Fruit fly (Drosophila melanogaster) whole organism, embryonic: Measurements from ENCODE around the gene CG8369.

Source experiments
- ATbp ChIP-seq: fragments of 200-800 bp; sonication (Bioruptor generic); optimal IDR thresholded peaks from 2 replicates; lab custom pipeline; 2017; ENCODE audit warnings: missing biosample characterization, mild to moderate bottlenecking, missing genetic modification characterization, missing genetic modification reagents
- Bdp1 ChIP-seq: fragments of 200-800 bp; sonication (Bioruptor generic); optimal IDR thresholded peaks from 3 replicates; lab custom pipeline; 2016; ENCODE audit warnings: missing biosample characterization, missing genetic modification characterization
- CG10209 ChIP-seq: fragments of 200-800 bp; sonication (Bioruptor generic); optimal IDR thresholded peaks from 3 replicates; lab custom pipeline; 2017; ENCODE audit warnings: missing biosample characterization, mild to moderate bottlenecking, missing genetic modification characterization, missing genetic modification reagents
- CG10431 ChIP-seq: fragments of 200-800 bp; sonication (Bioruptor generic); optimal IDR thresholded peaks from 3 replicates; lab custom pipeline; 2018; ENCODE audit warnings: missing biosample characterization, mild to moderate bottlenecking, missing genetic modification characterization
- CG14667 ChIP-seq: fragments of 200-800 bp; sonication (Bioruptor generic); IDR thresholded peaks from 2 replicates; pipeline ENCODE4 v1.3.6; 2022; ENCODE audit warnings: missing biosample characterization, missing genetic modification characterization
- CG14860 ChIP-seq: fragments of 200-800 bp; sonication (Bioruptor generic); IDR thresholded peaks from 3 replicates; pipeline ENCODE4 v1.3.6; 2022; ENCODE audit warnings: missing biosample characterization, missing genetic modification characterization; ENCODE audit not compliant: partially characterized antibody
- CG15601 ChIP-seq: fragments of 200-800 bp; sonication (Bioruptor generic); optimal IDR thresholded peaks from 3 replicates; lab custom pipeline; 2019; ENCODE audit warnings: missing biosample characterization, mild to moderate bottlenecking, missing genetic modification characterization, moderate library complexity
- CG3163 ChIP-seq: fragments of 200-800 bp; sonication (Bioruptor generic); optimal IDR thresholded peaks from 3 replicates; lab custom pipeline; 2016; ENCODE audit warnings: missing biosample characterization, missing genetic modification characterization
- CG4282 ChIP-seq: fragments of 200-800 bp; sonication (Bioruptor generic); optimal IDR thresholded peaks from 2 replicates; lab custom pipeline; 2016; ENCODE audit warnings: missing biosample characterization, missing genetic modification characterization
- CG4707 ChIP-seq: fragments of 200-800 bp; sonication (Bioruptor generic); optimal IDR thresholded peaks from 2 replicates; lab custom pipeline; 2018; ENCODE audit warnings: missing biosample characterization, mild to moderate bottlenecking, missing genetic modification characterization, moderate library complexity
- CG5245 ChIP-seq: fragments of 200-800 bp; sonication (Bioruptor generic); optimal IDR thresholded peaks from 3 replicates; lab custom pipeline; 2016; ENCODE audit warnings: missing biosample characterization, missing genetic modification characterization
- CG6254 ChIP-seq: fragments of 200-800 bp; sonication (Bioruptor generic); optimal IDR thresholded peaks from 3 replicates; lab custom pipeline; 2017; ENCODE audit warnings: mild to moderate bottlenecking, missing biosample characterization, missing genetic modification reagents, missing genetic modification characterization
- CG7271 ChIP-seq: fragments of 200-800 bp; sonication (Bioruptor generic); optimal IDR thresholded peaks from 2 replicates; lab custom pipeline; 2018; ENCODE audit warnings: missing biosample characterization, mild to moderate bottlenecking, missing genetic modification characterization, moderate library complexity
- CG7839 ChIP-seq: fragments of 200-800 bp; sonication (Bioruptor generic); optimal IDR thresholded peaks from 3 replicates; lab custom pipeline; 2018; ENCODE audit warnings: missing biosample characterization, mild to moderate bottlenecking, missing genetic modification characterization, moderate library complexity
- CG7987 ChIP-seq: fragments of 200-800 bp; sonication (Bioruptor generic); optimal IDR thresholded peaks from 2 replicates; lab custom pipeline; 2018; ENCODE audit warnings: missing biosample characterization, mild to moderate bottlenecking, missing genetic modification characterization, moderate library complexity
- CG9932 ChIP-seq: fragments of 200-800 bp; sonication (Bioruptor generic); IDR thresholded peaks from 2 replicates; pipeline ENCODE4 v1.3.6; 2022; ENCODE audit warnings: missing biosample characterization, missing genetic modification characterization
- Doc2 ChIP-seq: fragments of 200-800 bp; sonication (Bioruptor generic); IDR thresholded peaks from 2 replicates; pipeline ENCODE4 v1.3.6; 2022; ENCODE audit warnings: missing biosample characterization, missing genetic modification characterization
- Elba2 ChIP-seq: fragments of 200-800 bp; sonication (Bioruptor generic); optimal IDR thresholded peaks from 3 replicates; lab custom pipeline; 2016; ENCODE audit warnings: missing biosample characterization, missing genetic modification characterization
- Ets65A ChIP-seq: fragments of 200-800 bp; sonication (Bioruptor generic); peaks from one replicate; lab custom pipeline; 2016; ENCODE audit warnings: missing biosample characterization, missing genetic modification characterization
- HmgD ChIP-seq: fragments of 200-800 bp; sonication (Bioruptor generic); optimal IDR thresholded peaks from 3 replicates; lab custom pipeline; 2016; ENCODE audit warnings: missing biosample characterization, missing genetic modification characterization
- Hr51 ChIP-seq, 2 experiments: fragments of 200-800 bp; sonication (Bioruptor generic); optimal IDR thresholded peaks; 2 replicates in 1 of 2; 3 replicates in 1 of 2; lab custom pipeline; 2016 to 2018; ENCODE audit warnings: missing biosample characterization in 2 of 2, missing genetic modification characterization in 2 of 2, mild to moderate bottlenecking in 1 of 2, moderate library complexity in 1 of 2
- Hr78 ChIP-seq, 2 experiments: fragments of 200-800 bp in 1 of 2; fragments of >200 bp in 1 of 2; sonication (Bioruptor generic) in 1 of 2; optimal IDR thresholded peaks; 2 replicates each; lab custom pipeline; 2017 to 2019; ENCODE audit warnings: missing biosample characterization in 2 of 2, missing genetic modification characterization in 2 of 2, mild to moderate bottlenecking in 1 of 2, moderate library complexity in 1 of 2
- Myb ChIP-seq: fragments of 200-800 bp; sonication (Bioruptor generic); optimal IDR thresholded peaks from 2 replicates; lab custom pipeline; 2016; ENCODE audit warnings: missing biosample characterization, missing genetic modification characterization
- Optix ChIP-seq: fragments of 200-800 bp; sonication (Bioruptor generic); IDR thresholded peaks from 3 replicates; pipeline ENCODE4 v1.3.6; 2022; ENCODE audit warnings: missing biosample characterization, missing genetic modification characterization
- Pdp1 ChIP-seq, 2 experiments: fragments of 200-800 bp; sonication (Bioruptor generic); optimal IDR thresholded peaks; 3 replicates each; lab custom pipeline; 2016; ENCODE audit warnings: missing biosample characterization in 2 of 2, missing genetic modification characterization in 2 of 2, mild to moderate bottlenecking in 1 of 2, moderate library complexity in 1 of 2
- Rx ChIP-seq: fragments of 200-800 bp; sonication (Bioruptor generic); IDR thresholded peaks from 2 replicates; pipeline ENCODE4 v1.3.6; 2022; ENCODE audit warnings: missing biosample characterization, missing genetic modification characterization
- Scr ChIP-seq: fragments of 200-800 bp; sonication (Bioruptor generic); IDR thresholded peaks from 2 replicates; pipeline ENCODE4 v1.3.6; 2022; ENCODE audit warnings: missing biosample characterization, missing genetic modification characterization; ENCODE audit not compliant: partially characterized antibody
- Sry-β ChIP-seq: fragments of 200-800 bp; sonication (Bioruptor generic); optimal IDR thresholded peaks from 2 replicates; lab custom pipeline; 2018; ENCODE audit warnings: missing biosample characterization, mild to moderate bottlenecking, missing genetic modification characterization, moderate library complexity
- Ssrp ChIP-seq: fragments of 200-800 bp; sonication (Bioruptor generic); optimal IDR thresholded peaks from 2 replicates; lab custom pipeline; 2018; ENCODE audit warnings: missing biosample characterization, mild to moderate bottlenecking, missing genetic modification characterization, moderate library complexity
- TFAM ChIP-seq: fragments of 200-800 bp; sonication (Bioruptor generic); optimal IDR thresholded peaks from 2 replicates; lab custom pipeline; 2017; ENCODE audit warnings: missing biosample characterization, missing genetic modification characterization, inconsistent platforms
- bcd ChIP-seq: fragments of 200-800 bp; sonication (Bioruptor generic); optimal IDR thresholded peaks from 2 replicates; lab custom pipeline; 2017; ENCODE audit warnings: missing biosample characterization, mild to moderate bottlenecking, missing genetic modification characterization
- cad ChIP-seq: fragments of >200 bp; optimal IDR thresholded peaks from 2 replicates; lab custom pipeline; 2017; ENCODE audit warnings: missing biosample characterization, missing genetic modification characterization
- cato ChIP-seq: fragments of 200-800 bp; sonication (Bioruptor generic); optimal IDR thresholded peaks from 2 replicates; lab custom pipeline; 2016; ENCODE audit warnings: missing biosample characterization, missing genetic modification characterization, borderline replicate concordance
- chn ChIP-seq: fragments of 200-800 bp; sonication (Bioruptor generic); optimal IDR thresholded peaks from 2 replicates; lab custom pipeline; 2016; ENCODE audit warnings: missing biosample characterization, missing genetic modification characterization
- crol ChIP-seq: fragments of 200-800 bp; sonication (Bioruptor generic); IDR thresholded peaks from 2 replicates; pipeline ENCODE4 v1.3.6; 2022; ENCODE audit warnings: missing biosample characterization, missing genetic modification characterization
- dm ChIP-seq: fragments of 200-800 bp; sonication (Bioruptor generic); optimal IDR thresholded peaks from 3 replicates; lab custom pipeline; 2016; ENCODE audit warnings: missing biosample characterization, missing genetic modification characterization
- ems ChIP-seq: fragments of 200-800 bp; sonication (Bioruptor generic); optimal IDR thresholded peaks from 3 replicates; lab custom pipeline; 2016; ENCODE audit warnings: missing biosample characterization, missing genetic modification characterization
- en ChIP-seq: fragments of 200-800 bp; sonication (Bioruptor generic); optimal IDR thresholded peaks from 2 replicates; lab custom pipeline; 2016; ENCODE audit warnings: missing biosample characterization, missing genetic modification characterization
- gce ChIP-seq: fragments of 200-800 bp; sonication (Bioruptor generic); IDR thresholded peaks from 3 replicates; pipeline ENCODE4 v1.3.6; 2022; ENCODE audit warnings: missing biosample characterization, missing genetic modification characterization
- lmd ChIP-seq: fragments of 200-800 bp; sonication (Bioruptor generic); IDR thresholded peaks from 2 replicates; pipeline ENCODE4 v1.3.6; 2022; ENCODE audit warnings: missing biosample characterization, missing genetic modification characterization
- nerfin-2 ChIP-seq: fragments of 200-800 bp; sonication (Bioruptor generic); IDR thresholded peaks from 2 replicates; pipeline ENCODE4 v1.3.6; 2022; ENCODE audit warnings: missing biosample characterization, missing genetic modification characterization; ENCODE audit not compliant: partially characterized antibody
- phol ChIP-seq: fragments of 200-800 bp; sonication (Bioruptor generic); optimal IDR thresholded peaks from 3 replicates; lab custom pipeline; 2018; ENCODE audit warnings: missing biosample characterization, mild to moderate bottlenecking, missing genetic modification characterization, moderate library complexity
- psq ChIP-seq: fragments of 200-800 bp; sonication (Bioruptor generic); optimal IDR thresholded peaks from 2 replicates; lab custom pipeline; 2017; ENCODE audit warnings: missing biosample characterization, missing genetic modification characterization
- run ChIP-seq: fragments of 200-800 bp; sonication (Bioruptor generic); optimal IDR thresholded peaks from 3 replicates; lab custom pipeline; 2018; ENCODE audit warnings: missing biosample characterization, mild to moderate bottlenecking, missing genetic modification characterization
- sob ChIP-seq: fragments of 200-800 bp; sonication (Bioruptor generic); IDR thresholded peaks from 2 replicates; pipeline ENCODE4 v1.3.6; 2022; ENCODE audit warnings: missing biosample characterization, missing genetic modification characterization
- vfl ChIP-seq: fragments of 200-800 bp; sonication (Bioruptor generic); optimal IDR thresholded peaks from 2 replicates; lab custom pipeline; 2016; ENCODE audit warnings: missing biosample characterization, missing genetic modification characterization
- vnd ChIP-seq: fragments of 200-800 bp; sonication (Bioruptor generic); IDR thresholded peaks from 3 replicates; pipeline ENCODE4 v1.3.6; 2022; ENCODE audit warnings: missing biosample characterization, missing genetic modification characterization; ENCODE audit not compliant: partially characterized antibody
- wek ChIP-seq: fragments of 200-800 bp; sonication (Bioruptor generic); optimal IDR thresholded peaks from 3 replicates; lab custom pipeline; 2018; ENCODE audit warnings: missing biosample characterization, mild to moderate bottlenecking, missing genetic modification characterization, moderate library complexity
- yki ChIP-seq: fragments of >200 bp; optimal IDR thresholded peaks from 3 replicates; lab custom pipeline; 2018

The CG8369 gene

DNA sequence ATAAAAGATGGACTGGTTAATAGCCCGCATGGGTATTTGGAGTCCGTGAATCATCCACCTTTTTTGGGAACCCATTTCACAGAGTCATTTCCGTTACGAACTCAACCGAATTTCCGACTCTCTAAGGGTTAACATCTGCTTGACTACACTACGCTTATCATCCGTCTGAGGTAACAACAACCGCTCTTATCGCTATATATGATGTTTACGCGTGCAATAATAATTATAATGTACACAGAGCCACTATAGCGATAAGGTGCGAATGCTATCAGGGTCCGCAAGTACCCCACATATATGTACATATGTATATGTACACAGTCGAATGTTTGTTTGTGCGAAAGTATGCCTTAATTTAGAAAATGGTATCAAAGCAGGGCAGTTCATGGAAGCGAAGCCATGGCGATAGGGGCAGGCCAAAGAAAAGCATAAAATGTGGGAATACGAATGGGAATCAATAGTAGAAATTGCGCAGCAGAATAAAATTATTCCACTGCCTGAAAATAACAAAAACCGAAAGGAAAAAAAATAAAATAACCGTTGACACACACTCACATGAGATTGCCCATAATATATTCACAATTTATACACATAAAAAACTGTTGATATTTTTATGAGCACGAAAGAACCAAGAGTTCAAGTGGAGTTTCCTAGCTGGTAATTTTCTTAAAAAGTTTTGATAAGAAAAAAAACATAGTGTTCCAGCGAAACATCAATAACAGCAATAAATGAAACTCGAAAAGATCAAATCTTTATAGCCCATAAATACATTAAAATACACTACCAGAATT is 11.2 kb upstream of the CG8369 start (continued):
- peak; percentile 95 for TF ChIP-seq CG4707 (GFP tag; lab: Kevin White, UChicago)
- peak; percentile 77 for TF ChIP-seq run (tag; lab: Kevin White, UChicago)
- peak; percentile 98 for TF ChIP-seq ATbp (GFP tag; lab: Kevin White, UChicago)
- TF ChIP-seq gce (GFP tag; lab: Robert Waterston, UW) = peak; percentile 84
- peak; percentile 57 for TF ChIP-seq CG3163
- TF ChIP-seq CG6254 = peak; percentile 81
- peak; percentile 8; the same call in 1 of the 3 replicates for TF ChIP-seq Optix
- TF ChIP-seq Ets65A (GFP tag; lab: Kevin White, UChicago) = peak; percentile 74
- TF ChIP-seq CG15601 (tag; lab: Kevin White, UChicago) = peak; percentile 96
- TF ChIP-seq nerfin-2 (GFP tag; lab: Robert Waterston, UW) = no peak
- TF ChIP-seq lmd (GFP tag; lab: Robert Waterston, UW) = peak; percentile 64; the same call in 1 of the 2 replicates
- no peak for TF ChIP-seq CG7271 (tag; lab: Kevin White, UChicago)
- peak; percentile 38 for TF ChIP-seq chn (GFP tag; lab: Kevin White, UChicago)
- TF ChIP-seq crol (GFP tag; lab: Robert Waterston, UW) = no peak; the same call in 1 of the 2 replicates
- no peak for TF ChIP-seq cad
- no peak for TF ChIP-seq Ssrp
- TF ChIP-seq Bdp1 (GFP tag; lab: Kevin White, UChicago) = peak; percentile 82
- TF ChIP-seq HmgD (GFP tag; lab: Kevin White, UChicago) = peak; percentile 40
- peak in 1 of 2 experiments; percentile 53 for TF ChIP-seq Hr78 (GFP tag; optimal IDR thresholded peaks at IDR 0.05; lab: Kevin White, UChicago)
- no peak for TF ChIP-seq Doc2 (GFP tag; lab: Robert Waterston, UW)
- TF ChIP-seq yki (lab: Kevin White, UChicago) = no peak
- TF ChIP-seq CG14667 = no peak
- TF ChIP-seq wek = peak; percentile 97
- TF ChIP-seq phol = peak; percentile 29
- TF ChIP-seq Scr (GFP tag; lab: Robert Waterston, UW) = no peak
- peak; percentile 91 for TF ChIP-seq CG10431 (GFP tag; lab: Kevin White, UChicago)
- no peak for TF ChIP-seq CG9932
- peak; percentile 64 for TF ChIP-seq bcd (GFP tag; lab: Kevin White, UChicago)
- TF ChIP-seq Pdp1 (GFP tag; optimal IDR thresholded peaks at IDR 0.05; lab: Kevin White, UChicago) = peak in 1 of 2 experiments; percentile 95
- TF ChIP-seq en (GFP tag; lab: Kevin White, UChicago) = peak; percentile 64
- peak; percentile 83 for TF ChIP-seq sob (GFP tag; lab: Robert Waterston, UW)
- TF ChIP-seq vnd (GFP tag; lab: Robert Waterston, UW) = no peak
- TF ChIP-seq CG7839 (tag; lab: Kevin White, UChicago) = peak; percentile 75
- peak; percentile 51 for TF ChIP-seq TFAM (GFP tag; lab: Kevin White, UChicago)
- TF ChIP-seq vfl (GFP tag; lab: Kevin White, UChicago) = peak; percentile 73
- TF ChIP-seq Elba2 = no peak
- TF ChIP-seq Myb (GFP tag; lab: Kevin White, UChicago) = peak; percentile 37
- peak; percentile 57 to 78 for TF ChIP-seq Hr51 (GFP tag; optimal IDR thresholded peaks at IDR 0.05; lab: Kevin White, UChicago)
- TF ChIP-seq CG5245 (GFP tag; lab: Kevin White, UChicago) = peak; percentile 17
- no peak for TF ChIP-seq cato (GFP tag; lab: Kevin White, UChicago)
- TF ChIP-seq CG4282 (GFP tag; lab: Kevin White, UChicago) = peak; percentile 73
- TF ChIP-seq psq (GFP tag; lab: Kevin White, UChicago) = peak; percentile 71
- peak; percentile 77 for TF ChIP-seq ems
- peak; percentile 86 for TF ChIP-seq CG10209
- peak; percentile 59 for TF ChIP-seq dm (GFP tag; lab: Kevin White, UChicago)
- TF ChIP-seq CG14860 (GFP tag; lab: Robert Waterston, UW) = no peak
- peak; percentile 71 for TF ChIP-seq Sry-β (GFP tag; lab: Kevin White, UChicago)
- TF ChIP-seq CG7987 (GFP tag; lab: Kevin White, UChicago) = peak; percentile 99
- peak; percentile 66 for TF ChIP-seq Rx (GFP tag; lab: Robert Waterston, UW)
